Worm (Caenorhabditis elegans): ENCODE measurements around the gene str-188.

DNA sequence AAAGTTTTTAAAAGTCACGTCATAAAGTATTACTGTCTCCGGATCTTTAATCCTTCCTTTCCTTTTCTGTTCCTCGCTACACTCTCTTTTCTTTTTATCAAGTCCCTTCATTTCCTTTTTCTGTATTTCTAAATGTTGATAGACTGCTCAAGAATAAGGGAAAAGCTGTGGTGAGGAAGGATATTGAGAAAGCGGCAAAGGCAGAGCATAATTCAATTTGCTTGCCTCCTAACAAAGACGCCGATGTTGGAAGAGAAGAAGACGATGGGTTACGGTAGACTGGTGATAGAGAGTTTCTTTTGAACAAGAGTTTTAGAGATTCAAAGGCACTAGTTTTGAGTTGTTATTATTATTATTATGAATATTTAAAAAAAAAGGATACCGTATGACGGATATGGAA is 49.1 kb downstream of the str-188 start:
- TF ChIP-seq hmg-4 (GFP tag; optimal IDR thresholded peaks at IDR 0.05) (no peak), ama-1 (optimal IDR thresholded peaks at IDR 0.05) (no peak), ceh-36 (tag; optimal IDR thresholded peaks at IDR 0.05) (no peak), pes-1 (GFP tag; IDR thresholded peaks at IDR 0.05) (no peak), ceh-13 (GFP tag; optimal IDR thresholded peaks at IDR 0.05) (no peak), flt-1 (GFP tag; IDR thresholded peaks at IDR 0.05) (no peak), aly-1 (tag; optimal IDR thresholded peaks at IDR 0.05) (no peak), scrt-1 (GFP tag; IDR thresholded peaks at IDR 0.05) (no peak), B0310.2 (tag; optimal IDR thresholded peaks at IDR 0.05) (no peak), tra-4 (tag; optimal IDR thresholded peaks at IDR 0.05) (no peak), hmbx-1 (tag; optimal IDR thresholded peaks at IDR 0.05) (no peak), F13C5.2 (tag; optimal IDR thresholded peaks at IDR 0.05) (no peak), hnd-1 (tag; optimal IDR thresholded peaks at IDR 0.05) (no peak), sea-1 (GFP tag; conservative IDR thresholded peaks at IDR 0.05) (no peak)

Data from whole organism, early embryonic.